Fruit fly (Drosophila melanogaster) whole organism, embryonic: ENCODE data around the gene lobo.

Experiments
- CG10431 ChIP-seq: fragments of 200-800 bp; sonication (Bioruptor generic); optimal IDR thresholded peaks from 3 replicates; lab custom pipeline; 2018; ENCODE audit warnings: missing biosample characterization, mild to moderate bottlenecking, missing genetic modification characterization
- CG6654 ChIP-seq: fragments of 200-800 bp; sonication (Bioruptor generic); optimal IDR thresholded peaks from 2 replicates; lab custom pipeline; 2017; ENCODE audit warnings: missing biosample characterization, mild to moderate bottlenecking, missing genetic modification characterization
- CG9876 ChIP-seq: fragments of 200-800 bp; sonication (Bioruptor generic); optimal IDR thresholded peaks from 2 replicates; lab custom pipeline; 2016; ENCODE audit warnings: missing biosample characterization, missing genetic modification characterization
- psq ChIP-seq: fragments of 200-800 bp; sonication (Bioruptor generic); optimal IDR thresholded peaks from 2 replicates; lab custom pipeline; 2017; ENCODE audit warnings: missing biosample characterization, missing genetic modification characterization
- ranshi ChIP-seq: fragments of 200-800 bp; sonication (Bioruptor generic); IDR thresholded peaks from 2 replicates; pipeline ENCODE4 v1.3.6; 2022; ENCODE audit warnings: missing biosample characterization, missing genetic modification characterization

- TF ChIP-seq CG10431 (GFP tag; lab: Kevin White, UChicago) (no peak), psq (no peak), CG6654 (peak; percentile 8), CG9876 (GFP tag; lab: Kevin White, UChicago) (peak; percentile 64), ranshi (GFP tag; lab: Robert Waterston, UW) (no peak)
Observed at dm6 chr3R:25193726-25194204, at the start of gene lobo.
